Worm (Caenorhabditis elegans) whole organism, L4 larva: ENCODE measurements around the gene T13H5.1.

ENCODE experiments used
- aly-2 ChIP-seq: sonication (generic microtip); optimal IDR thresholded peaks from 2 replicates; lab custom pipeline; 2018; ENCODE audit warnings: missing biosample characterization, missing genetic modification characterization
- fkh-10 ChIP-seq: fragments of 150-350 bp; optimal IDR thresholded peaks from 2 replicates; lab custom pipeline; 2014; ENCODE audit warnings: missing biosample characterization, missing genetic modification reagents, missing genetic modification characterization
- lin-39 ChIP-seq: fragments of 150-350 bp; optimal IDR thresholded peaks from 2 replicates; lab custom pipeline; 2014; ENCODE audit warnings: missing biosample characterization, missing genetic modification reagents, missing genetic modification characterization
- pqm-1 ChIP-seq: sonication (generic microtip); optimal IDR thresholded peaks from 2 replicates; lab custom pipeline; 2017; ENCODE audit warnings: missing biosample characterization, missing genetic modification characterization

ce11 chrII:8444007-8444406 is 64.8 kb downstream of the T13H5.1 start, which contains the start of gene evl-20:
- TF ChIP-seq lin-39 (no peak), aly-2 (tag; lab: Kevin White, UChicago) (no peak), fkh-10 (GFP tag; lab: Kevin White, UChicago) (no peak), pqm-1 (no peak)
